Worm (Caenorhabditis elegans): ENCODE results near the gene T09A12.8.

The T09A12.8 gene

ce11 chrIV:8205272-8206098, 38.0 kb downstream of the T09A12.8 start, which contains the start of gene hgrs-1:
Gene hgrs-1 (minus strand): TSS chrIV:8206048.
- no peak for TF ChIP-seq nhr-11 (tag; optimal IDR thresholded peaks at IDR 0.05)
- TF ChIP-seq ztf-16 (tag; optimal IDR thresholded peaks at IDR 0.05): no peak
- no peak for TF ChIP-seq rnt-1 (tag; optimal IDR thresholded peaks at IDR 0.05)
- no peak for TF ChIP-seq unc-3 (GFP tag; conservative IDR thresholded peaks at IDR 0.05)
- TF ChIP-seq unc-3 (tag; optimal IDR thresholded peaks at IDR 0.05): no peak
- TF ChIP-seq ceh-31 (tag; optimal IDR thresholded peaks at IDR 0.05): peak; percentile 25
- no peak for TF ChIP-seq sox-2 (GFP tag; IDR thresholded peaks at IDR 0.05)
- TF ChIP-seq nfya-1 (tag; optimal IDR thresholded peaks at IDR 0.05): peak; percentile 29
- TF ChIP-seq ahr-1 (tag; optimal IDR thresholded peaks at IDR 0.05): no peak
- no peak for TF ChIP-seq sdc-2 (tag; optimal IDR thresholded peaks at IDR 0.05)

ce11 chrIV:8203555-8203954, 39.9 kb downstream of the T09A12.8 start:
- TF ChIP-seq dve-1 (tag; optimal IDR thresholded peaks at IDR 0.05) (no peak), ceh-34 (tag; optimal IDR thresholded peaks at IDR 0.05) (no peak), elt-2 (tag; optimal IDR thresholded peaks at IDR 0.05) (no peak), hlh-8 (tag; optimal IDR thresholded peaks at IDR 0.05) (no peak), che-1 (tag; optimal IDR thresholded peaks at IDR 0.05) (no peak), ceh-24 (tag; optimal IDR thresholded peaks at IDR 0.05) (no peak), unc-42 (tag; optimal IDR thresholded peaks at IDR 0.05) (no peak), gmeb-2 (tag; optimal IDR thresholded peaks at IDR 0.05) (no peak)

- TF ChIP-seq nfya-1 (tag; optimal IDR thresholded peaks at IDR 0.05): no peak
- no peak for TF ChIP-seq ceh-2 (tag; optimal IDR thresholded peaks at IDR 0.05)
- TF ChIP-seq dmd-4 (tag; optimal IDR thresholded peaks at IDR 0.05; ENCODE audit: borderline replicate concordance): no peak
Measured at ce11 chrIV:8201133-8201532, 42.4 kb downstream of the T09A12.8 start, which contains the start of gene glrx-22. Gene glrx-22 (minus strand): TSS chrIV:8201233.

- no peak for TF ChIP-seq K09A11.1 (tag; optimal IDR thresholded peaks at IDR 0.05; ENCODE audit: insufficient read depth)
- no peak for TF ChIP-seq dve-1 (tag; optimal IDR thresholded peaks at IDR 0.05)
- TF ChIP-seq ceh-31 (tag; optimal IDR thresholded peaks at IDR 0.05): no peak
- no peak for TF ChIP-seq nhr-232 (tag; optimal IDR thresholded peaks at IDR 0.05)
- no peak for TF ChIP-seq C08G9.2 (tag; optimal IDR thresholded peaks at IDR 0.05)
- no peak for TF ChIP-seq tbx-2 (tag; optimal IDR thresholded peaks at IDR 0.05)
- TF ChIP-seq unc-55 (GFP tag; optimal IDR thresholded peaks at IDR 0.05): no peak
- TF ChIP-seq ceh-22 (tag; optimal IDR thresholded peaks at IDR 0.05): no peak
- TF ChIP-seq fkh-10 (GFP tag; optimal IDR thresholded peaks at IDR 0.05): no peak
Measured at ce11 chrIV:8199824-8200223, 43.7 kb downstream of the T09A12.8 start.

ce11 chrIV:8199274-8199673, 44.2 kb downstream of the T09A12.8 start:
- TF ChIP-seq unc-42 (tag; optimal IDR thresholded peaks at IDR 0.05) (no peak), sdc-2 (tag; optimal IDR thresholded peaks at IDR 0.05) (no peak), unc-3 (GFP tag; conservative IDR thresholded peaks at IDR 0.05) (no peak), unc-3 (tag; optimal IDR thresholded peaks at IDR 0.05) (no peak), eyg-1 (tag; optimal IDR thresholded peaks at IDR 0.05) (no peak), hlh-30 (tag; optimal IDR thresholded peaks at IDR 0.05; ENCODE audit: insufficient read depth) (no peak), fax-1 (tag; optimal IDR thresholded peaks at IDR 0.05) (no peak), ceh-45 (GFP tag; IDR thresholded peaks at IDR 0.05) (no peak), che-1 (tag; optimal IDR thresholded peaks at IDR 0.05) (no peak), unc-55 (GFP tag; optimal IDR thresholded peaks at IDR 0.05) (no peak)

- no peak for TF ChIP-seq hlh-6 (tag; optimal IDR thresholded peaks at IDR 0.05)
- no peak for TF ChIP-seq pat-9 (tag; optimal IDR thresholded peaks at IDR 0.05)
- no peak for TF ChIP-seq pag-3 (tag; optimal IDR thresholded peaks at IDR 0.05; ENCODE audit: borderline replicate concordance)
- TF ChIP-seq pros-1 (tag; optimal IDR thresholded peaks at IDR 0.05): no peak
- no peak for TF ChIP-seq che-1 (tag; optimal IDR thresholded peaks at IDR 0.05)
- TF ChIP-seq ceh-30 (tag; optimal IDR thresholded peaks at IDR 0.05): no peak
- TF ChIP-seq ceh-9 (tag; optimal IDR thresholded peaks at IDR 0.05): no peak
- TF ChIP-seq hlh-8 (tag; optimal IDR thresholded peaks at IDR 0.05): no peak
- TF ChIP-seq ceh-34 (tag; optimal IDR thresholded peaks at IDR 0.05): no peak
- no peak for TF ChIP-seq F13H6.1 (tag; optimal IDR thresholded peaks at IDR 0.05)
- TF ChIP-seq ama-1 (optimal IDR thresholded peaks at IDR 0.05): no peak
- TF ChIP-seq elt-2 (tag; optimal IDR thresholded peaks at IDR 0.05): no peak
- TF ChIP-seq ref-2 (tag; optimal IDR thresholded peaks at IDR 0.05): no peak
- TF ChIP-seq fax-1 (tag; optimal IDR thresholded peaks at IDR 0.05): no peak
- no peak for TF ChIP-seq hlh-30 (tag; optimal IDR thresholded peaks at IDR 0.05; ENCODE audit: insufficient read depth)
Measured at ce11 chrIV:8198851-8199250, 44.6 kb downstream of the T09A12.8 start, which contains the start of gene wsp-1. Gene wsp-1 (minus strand): TSS chrIV:8198951.
